Fruit fly (Drosophila melanogaster) Kc167 (cell line): ENCODE results near the gene CG33258.

ENCODE experiments used
- Myc ChIP-seq: fragments of >200 bp; optimal IDR thresholded peaks from 2 replicates; lab custom pipeline; 2017; ENCODE audit warnings: missing external identifiers
- Sin3A ChIP-seq: fragments of >200 bp; optimal IDR thresholded peaks from 2 replicates; lab custom pipeline; 2018; ENCODE audit warnings: missing external identifiers
- h ChIP-seq: fragments of >200 bp; optimal IDR thresholded peaks from 3 replicates; lab custom pipeline; 2018; ENCODE audit warnings: missing external identifiers
- insv ChIP-seq: fragments of >200 bp; optimal IDR thresholded peaks from 3 replicates; lab custom pipeline; 2018; ENCODE audit warnings: missing external identifiers
- psq ChIP-seq: fragments of >200 bp; optimal IDR thresholded peaks from 2 replicates; lab custom pipeline; 2017; ENCODE audit warnings: missing external identifiers
- ttk ChIP-seq: sonication (Bioruptor generic); optimal IDR thresholded peaks from 2 replicates; lab custom pipeline; 2017; ENCODE audit warnings: missing external identifiers

CG33258 gene

dm6 chr3L:16132067-16132418 lies 49.7 kb downstream of the CG33258 start:
- TF ChIP-seq Sin3A (no peak), h (no peak), Myc (lab: Kevin White, UChicago) (no peak), psq (no peak), insv (lab: Kevin White, UChicago) (no peak), ttk (lab: Kevin White, UChicago) (no peak)
